Worm (Caenorhabditis elegans): ENCODE results near the gene F09E10.1.

DNA sequence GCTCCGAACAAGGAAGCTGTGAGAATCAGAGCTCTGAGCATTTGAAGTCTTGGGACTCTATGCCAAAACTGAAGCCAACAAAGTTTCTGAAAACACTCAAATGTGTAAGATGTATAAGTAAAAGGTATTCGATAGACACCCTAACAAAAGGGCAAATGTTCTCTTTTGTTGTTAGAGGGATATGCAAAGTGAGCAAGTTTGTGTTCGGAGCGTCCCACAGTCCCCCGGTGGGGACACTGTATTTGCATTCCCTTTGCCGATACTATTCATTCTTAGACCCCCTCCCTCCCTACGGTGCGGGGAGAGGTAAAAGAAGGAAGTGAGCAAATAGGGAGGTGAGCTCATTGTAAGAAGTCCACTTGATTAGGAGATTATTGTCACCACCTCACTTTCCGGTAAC is 5.0 kb upstream of the F09E10.1 start, which contains the start of gene F09E10.6:
- TF ChIP-seq nhr-237 (tag; optimal IDR thresholded peaks at IDR 0.05) (no peak), nhr-12 (tag; optimal IDR thresholded peaks at IDR 0.05) (no peak), lin-13 (tag; optimal IDR thresholded peaks at IDR 0.05) (no peak), sptf-1 (tag; optimal IDR thresholded peaks at IDR 0.05) (no peak), nhr-2 (tag; optimal IDR thresholded peaks at IDR 0.05) (no peak)
